Fruit fly (Drosophila melanogaster) whole organism, embryonic: Measurements from ENCODE around the gene CG42592.

ENCODE experiments used
- Abd-B ChIP-seq: fragments of 200-800 bp; sonication (Bioruptor generic); optimal IDR thresholded peaks from 2 replicates; lab custom pipeline; 2018; ENCODE audit warnings: missing biosample characterization, mild to moderate bottlenecking, missing genetic modification characterization, moderate library complexity
- Antp ChIP-seq: fragments of 200-800 bp; sonication (Bioruptor generic); optimal IDR thresholded peaks from 3 replicates; lab custom pipeline; 2016; ENCODE audit warnings: missing biosample characterization, missing genetic modification characterization
- Atf3 ChIP-seq: fragments of 200-800 bp; sonication (Bioruptor generic); optimal IDR thresholded peaks from 3 replicates; lab custom pipeline; 2016; ENCODE audit warnings: missing biosample characterization, missing genetic modification characterization
- Bgb ChIP-seq: fragments of 200-800 bp; sonication (Bioruptor generic); IDR thresholded peaks from 2 replicates; pipeline ENCODE4 v1.3.6; 2022; ENCODE audit warnings: missing biosample characterization, missing genetic modification characterization; ENCODE audit not compliant: partially characterized antibody
- C15 ChIP-seq: fragments of 200-800 bp; sonication (Bioruptor generic); IDR thresholded peaks from 3 replicates; pipeline ENCODE4 v1.3.6; 2022; ENCODE audit warnings: missing biosample characterization, missing genetic modification characterization
- CG10979 ChIP-seq: fragments of 200-800 bp; sonication (Bioruptor generic); optimal IDR thresholded peaks from 2 replicates; lab custom pipeline; 2018; ENCODE audit warnings: missing biosample characterization, mild to moderate bottlenecking, missing genetic modification characterization, moderate library complexity
- CG12219 ChIP-seq: fragments of 200-800 bp; sonication (Bioruptor generic); optimal IDR thresholded peaks from 3 replicates; lab custom pipeline; 2018; ENCODE audit warnings: missing biosample characterization, mild to moderate bottlenecking, missing genetic modification characterization
- CG14860 ChIP-seq: fragments of 200-800 bp; sonication (Bioruptor generic); IDR thresholded peaks from 3 replicates; pipeline ENCODE4 v1.3.6; 2022; ENCODE audit warnings: missing biosample characterization, missing genetic modification characterization; ENCODE audit not compliant: partially characterized antibody
- CG1647 ChIP-seq: fragments of 200-800 bp; sonication (Bioruptor generic); optimal IDR thresholded peaks from 3 replicates; lab custom pipeline; 2016; ENCODE audit warnings: missing biosample characterization, missing genetic modification characterization
- CG16779 ChIP-seq: fragments of 200-800 bp; sonication (Bioruptor generic); IDR thresholded peaks from 2 replicates; pipeline ENCODE4 v1.3.6; 2022; ENCODE audit warnings: missing biosample characterization, missing genetic modification characterization
- CG17186 ChIP-seq: fragments of 200-800 bp; sonication (Bioruptor generic); optimal IDR thresholded peaks from 3 replicates; lab custom pipeline; 2017; ENCODE audit warnings: missing biosample characterization, missing genetic modification reagents, missing genetic modification characterization
- CG17359 ChIP-seq: fragments of 200-800 bp; sonication (Bioruptor generic); optimal IDR thresholded peaks from 3 replicates; lab custom pipeline; 2018; ENCODE audit warnings: missing biosample characterization, mild to moderate bottlenecking, missing genetic modification characterization, moderate library complexity
- CG18262 ChIP-seq: fragments of 200-800 bp; optimal IDR thresholded peaks from 3 replicates; lab custom pipeline; 2019; ENCODE audit warnings: missing biosample characterization, mild to moderate bottlenecking, missing genetic modification characterization, moderate library complexity
- CG2678 ChIP-seq: fragments of 200-800 bp; sonication (Bioruptor generic); optimal IDR thresholded peaks from 3 replicates; lab custom pipeline; 2019; ENCODE audit warnings: missing biosample characterization, mild to moderate bottlenecking, missing genetic modification characterization, moderate library complexity
- CG2889 ChIP-seq: fragments of 200-800 bp; sonication (Bioruptor generic); IDR thresholded peaks from 3 replicates; pipeline ENCODE4 v1.3.6; 2022; ENCODE audit warnings: missing biosample characterization, missing genetic modification characterization
- CG30020 ChIP-seq: fragments of 200-800 bp; optimal IDR thresholded peaks from 2 replicates; lab custom pipeline; 2019; ENCODE audit warnings: missing biosample characterization, mild to moderate bottlenecking, missing genetic modification characterization, moderate library complexity
- CG3838 ChIP-seq: fragments of 200-800 bp; sonication (Bioruptor generic); optimal IDR thresholded peaks from 3 replicates; lab custom pipeline; 2016; ENCODE audit warnings: missing biosample characterization, missing genetic modification characterization
- CG6791 ChIP-seq: fragments of 200-800 bp; sonication (Bioruptor generic); IDR thresholded peaks from 3 replicates; pipeline ENCODE4 v1.3.6; 2022; ENCODE audit warnings: missing biosample characterization, missing genetic modification characterization; ENCODE audit not compliant: partially characterized antibody
- CG7963 ChIP-seq: fragments of 200-800 bp; sonication (Bioruptor generic); IDR thresholded peaks from 3 replicates; pipeline ENCODE4 v1.3.6; 2022; ENCODE audit warnings: missing biosample characterization, missing genetic modification characterization; ENCODE audit not compliant: partially characterized antibody
- CG9797 ChIP-seq: fragments of 200-800 bp; sonication (Bioruptor generic); optimal IDR thresholded peaks from 3 replicates; lab custom pipeline; 2018; ENCODE audit warnings: missing biosample characterization, mild to moderate bottlenecking, missing genetic modification characterization
- Doc2 ChIP-seq: fragments of 200-800 bp; sonication (Bioruptor generic); IDR thresholded peaks from 2 replicates; pipeline ENCODE4 v1.3.6; 2022; ENCODE audit warnings: missing biosample characterization, missing genetic modification characterization
- ERR ChIP-seq: fragments of 200-800 bp; sonication (Bioruptor generic); optimal IDR thresholded peaks from 2 replicates; lab custom pipeline; 2016; ENCODE audit warnings: missing biosample characterization, missing genetic modification characterization
- Eip74EF ChIP-seq, 2 experiments: fragments of 200-800 bp in 1 of 2; fragments of >200 bp in 1 of 2; sonication (Bioruptor generic) in 1 of 2; optimal IDR thresholded peaks; 2 replicates each; lab custom pipeline; 2017 to 2019; ENCODE audit warnings: missing biosample characterization in 2 of 2, missing genetic modification characterization in 2 of 2, mild to moderate bottlenecking in 1 of 2, moderate library complexity in 1 of 2
- Elba2 ChIP-seq: fragments of 200-800 bp; sonication (Bioruptor generic); optimal IDR thresholded peaks from 3 replicates; lab custom pipeline; 2016; ENCODE audit warnings: missing biosample characterization, missing genetic modification characterization
- H15 ChIP-seq: fragments of 200-800 bp; sonication (Bioruptor generic); IDR thresholded peaks from 3 replicates; pipeline ENCODE4 v1.3.6; 2022; ENCODE audit warnings: missing biosample characterization, missing genetic modification characterization
- HmgD ChIP-seq: fragments of 200-800 bp; sonication (Bioruptor generic); optimal IDR thresholded peaks from 3 replicates; lab custom pipeline; 2016; ENCODE audit warnings: missing biosample characterization, missing genetic modification characterization
- Lim3 ChIP-seq: fragments of 200-800 bp; sonication (Bioruptor generic); IDR thresholded peaks from 2 replicates; pipeline ENCODE4 v1.3.6; 2022; ENCODE audit warnings: missing biosample characterization, missing genetic modification characterization
- MBD-R2 ChIP-seq: fragments of 200-800 bp; sonication (Bioruptor generic); IDR thresholded peaks from 2 replicates; pipeline ENCODE4 v1.3.6; 2022; ENCODE audit warnings: missing biosample characterization, missing genetic modification characterization
- Max ChIP-seq: fragments of 200-800 bp; sonication (Bioruptor generic); optimal IDR thresholded peaks from 2 replicates; lab custom pipeline; 2016; ENCODE audit warnings: missing biosample characterization, mild to moderate bottlenecking, missing genetic modification characterization
- Med ChIP-seq: fragments of 200-800 bp; sonication (Bioruptor generic); peaks from one replicate; lab custom pipeline; 2016; ENCODE audit warnings: missing biosample characterization, missing genetic modification characterization, mild to moderate bottlenecking, inconsistent platforms, moderate library complexity
- NFAT ChIP-seq: fragments of 200-800 bp; sonication (Bioruptor generic); IDR thresholded peaks from 2 replicates; pipeline ENCODE4 v1.3.6; 2022; ENCODE audit warnings: missing biosample characterization, missing genetic modification characterization
- Ravus ChIP-seq: fragments of 200-800 bp; sonication (Bioruptor generic); IDR thresholded peaks from 2 replicates; pipeline ENCODE4 v1.3.6; 2022; ENCODE audit warnings: missing biosample characterization, missing genetic modification characterization
- Sin3A ChIP-seq: fragments of >200 bp; optimal IDR thresholded peaks from 2 replicates; lab custom pipeline; 2018
- Sry-β ChIP-seq: fragments of 200-800 bp; sonication (Bioruptor generic); optimal IDR thresholded peaks from 2 replicates; lab custom pipeline; 2018; ENCODE audit warnings: missing biosample characterization, mild to moderate bottlenecking, missing genetic modification characterization, moderate library complexity
- Sry-δ ChIP-seq: fragments of 200-800 bp; sonication (Bioruptor generic); optimal IDR thresholded peaks from 2 replicates; lab custom pipeline; 2016; ENCODE audit warnings: missing biosample characterization, missing genetic modification characterization
- ato ChIP-seq: fragments of 200-800 bp; sonication (Bioruptor generic); IDR thresholded peaks from 2 replicates; pipeline ENCODE4 v1.3.6; 2022; ENCODE audit warnings: missing biosample characterization, missing genetic modification characterization; ENCODE audit not compliant: partially characterized antibody
- az2 ChIP-seq: fragments of 200-800 bp; sonication (Bioruptor generic); optimal IDR thresholded peaks from 3 replicates; lab custom pipeline; 2016; ENCODE audit warnings: missing biosample characterization, missing genetic modification characterization
- bab2 ChIP-seq: fragments of 200-800 bp; sonication (Bioruptor generic); optimal IDR thresholded peaks from 2 replicates; lab custom pipeline; 2016; ENCODE audit warnings: missing biosample characterization, missing genetic modification characterization
- ems ChIP-seq: fragments of 200-800 bp; sonication (Bioruptor generic); optimal IDR thresholded peaks from 3 replicates; lab custom pipeline; 2016; ENCODE audit warnings: missing biosample characterization, missing genetic modification characterization
- h ChIP-seq: fragments of >200 bp; optimal IDR thresholded peaks from 2 replicates; lab custom pipeline; 2017
- kay ChIP-seq: fragments of 200-800 bp; sonication (Bioruptor generic); optimal IDR thresholded peaks from 2 replicates; lab custom pipeline; 2016; ENCODE audit warnings: missing biosample characterization, missing genetic modification characterization
- lbe ChIP-seq: fragments of 200-800 bp; sonication (Bioruptor generic); optimal IDR thresholded peaks from 2 replicates; lab custom pipeline; 2016; ENCODE audit warnings: missing biosample characterization, mild to moderate bottlenecking, missing genetic modification characterization
- nerfin-2 ChIP-seq: fragments of 200-800 bp; sonication (Bioruptor generic); IDR thresholded peaks from 2 replicates; pipeline ENCODE4 v1.3.6; 2022; ENCODE audit warnings: missing biosample characterization, missing genetic modification characterization; ENCODE audit not compliant: partially characterized antibody
- p53 ChIP-seq: fragments of 200-800 bp; sonication (Bioruptor generic); optimal IDR thresholded peaks from 2 replicates; lab custom pipeline; 2016; ENCODE audit warnings: missing biosample characterization, missing genetic modification characterization
- rib ChIP-seq: fragments of 200-800 bp; sonication (Bioruptor generic); IDR thresholded peaks from 2 replicates; pipeline ENCODE4 v1.3.6; 2022; ENCODE audit warnings: missing biosample characterization, missing genetic modification characterization
- run ChIP-seq: fragments of 200-800 bp; sonication (Bioruptor generic); optimal IDR thresholded peaks from 3 replicates; lab custom pipeline; 2018; ENCODE audit warnings: missing biosample characterization, mild to moderate bottlenecking, missing genetic modification characterization
- sim ChIP-seq: fragments of 200-800 bp; sonication (Bioruptor generic); IDR thresholded peaks from 2 replicates; pipeline ENCODE4 v1.3.6; 2022; ENCODE audit warnings: missing biosample characterization, missing genetic modification characterization
- sr ChIP-seq: fragments of 200-800 bp; sonication (Bioruptor generic); IDR thresholded peaks from 3 replicates; pipeline ENCODE4 v1.3.6; 2022; ENCODE audit warnings: missing biosample characterization, missing genetic modification characterization
- stwl ChIP-seq: fragments of 200-800 bp; sonication (Bioruptor generic); optimal IDR thresholded peaks from 3 replicates; lab custom pipeline; 2018; ENCODE audit warnings: missing biosample characterization, mild to moderate bottlenecking, missing genetic modification characterization, moderate library complexity
- sug ChIP-seq: fragments of 200-800 bp; optimal IDR thresholded peaks from 2 replicates; lab custom pipeline; 2019; ENCODE audit warnings: missing biosample characterization, mild to moderate bottlenecking, missing genetic modification characterization, moderate library complexity
- twi ChIP-seq: fragments of 200-800 bp; optimal IDR thresholded peaks from 2 replicates; lab custom pipeline; 2019; ENCODE audit warnings: missing biosample characterization, mild to moderate bottlenecking, missing genetic modification characterization, moderate library complexity
- vfl ChIP-seq: fragments of 200-800 bp; sonication (Bioruptor generic); optimal IDR thresholded peaks from 2 replicates; lab custom pipeline; 2016; ENCODE audit warnings: missing biosample characterization, missing genetic modification characterization
- zen ChIP-seq: fragments of 200-800 bp; sonication (Bioruptor generic); optimal IDR thresholded peaks from 3 replicates; lab custom pipeline; 2018; ENCODE audit warnings: missing biosample characterization, mild to moderate bottlenecking, missing genetic modification characterization, moderate library complexity

Gene CG42592

dm6 chr3R:29858806-29859205 lies 22.7 kb upstream of the CG42592 start, which contains the start of gene CG7824 (continued):
- TF ChIP-seq CG9797 (peak; percentile 57), sim (GFP tag; lab: Robert Waterston, UW) (no peak), ato (no peak), H15 (no peak), CG17186 (GFP tag; lab: Kevin White, UChicago) (peak; percentile 21), CG16779 (GFP tag; lab: Robert Waterston, UW) (no peak), CG3838 (no peak), p53 (no peak), rib (GFP tag; lab: Robert Waterston, UW) (no peak), stwl (tag; lab: Kevin White, UChicago) (peak; percentile 22), Atf3 (GFP tag; lab: Kevin White, UChicago) (no peak), Elba2 (GFP tag; lab: Kevin White, UChicago) (no peak), nerfin-2 (GFP tag; lab: Robert Waterston, UW) (no peak), C15 (no peak), Sry-β (no peak), zen (tag; lab: Kevin White, UChicago) (peak; percentile 13), Antp (no peak), CG12219 (GFP tag; lab: Kevin White, UChicago) (no peak), twi (tag; lab: Kevin White, UChicago) (no peak), CG18262 (no peak), ems (GFP tag; lab: Kevin White, UChicago) (no peak), CG30020 (tag; lab: Kevin White, UChicago) (no peak), bab2 (GFP tag; lab: Kevin White, UChicago) (no peak), run (tag; lab: Kevin White, UChicago) (no peak), CG1647 (GFP tag; lab: Kevin White, UChicago) (no peak), Eip74EF (GFP tag; optimal IDR thresholded peaks at IDR 0.05; lab: Kevin White, UChicago) (no peak), CG2889 (GFP tag; lab: Robert Waterston, UW) (no peak), Lim3 (no peak), HmgD (GFP tag; lab: Kevin White, UChicago) (peak; percentile 6), MBD-R2 (GFP tag; lab: Robert Waterston, UW) (peak; percentile 53; the same call in 1 of the 2 replicates), CG2678 (tag; lab: Kevin White, UChicago) (no peak), CG6791 (GFP tag; lab: Robert Waterston, UW) (0 out of 3 replicates have a peak, but pooled peaks have one; percentile 22), CG14860 (GFP tag; lab: Robert Waterston, UW) (no peak), Abd-B (GFP tag; lab: Kevin White, UChicago) (peak; percentile 14), Sin3A (lab: Kevin White, UChicago) (peak; percentile 40), lbe (GFP tag; lab: Kevin White, UChicago) (no peak), kay (no peak), Med (GFP tag; lab: Kevin White, UChicago) (peak; percentile 11), Doc2 (GFP tag; lab: Robert Waterston, UW) (no peak), vfl (GFP tag; lab: Kevin White, UChicago) (no peak), ERR (no peak), Bgb (no peak), CG17359 (no peak), h (lab: Kevin White, UChicago) (no peak), Ravus (GFP tag; lab: Robert Waterston, UW) (no peak), sug (tag; lab: Kevin White, UChicago) (no peak), CG10979 (tag; lab: Kevin White, UChicago) (no peak), Sry-δ (peak; percentile 31), NFAT (no peak), sr (GFP tag; lab: Robert Waterston, UW) (no peak), Max (GFP tag; lab: Kevin White, UChicago) (no peak), az2 (no peak), CG7963 (no peak)
